Worm (Caenorhabditis elegans) whole organism, L4/young adult: ENCODE results near the gene ZK1320.5.

Experiments
- W03F9.2 ChIP-seq: fragments of 150-350 bp; optimal IDR thresholded peaks from 2 replicates; lab custom pipeline; 2014; ENCODE audit warnings: missing biosample characterization, missing genetic modification characterization
- him-1 ChIP-seq: sonication (generic microtip); optimal IDR thresholded peaks from 2 replicates; lab custom pipeline; 2016; ENCODE audit warnings: missing genotype, missing genetic modification reagents, missing genetic modification characterization, missing compliant biosample characterization

DNA sequence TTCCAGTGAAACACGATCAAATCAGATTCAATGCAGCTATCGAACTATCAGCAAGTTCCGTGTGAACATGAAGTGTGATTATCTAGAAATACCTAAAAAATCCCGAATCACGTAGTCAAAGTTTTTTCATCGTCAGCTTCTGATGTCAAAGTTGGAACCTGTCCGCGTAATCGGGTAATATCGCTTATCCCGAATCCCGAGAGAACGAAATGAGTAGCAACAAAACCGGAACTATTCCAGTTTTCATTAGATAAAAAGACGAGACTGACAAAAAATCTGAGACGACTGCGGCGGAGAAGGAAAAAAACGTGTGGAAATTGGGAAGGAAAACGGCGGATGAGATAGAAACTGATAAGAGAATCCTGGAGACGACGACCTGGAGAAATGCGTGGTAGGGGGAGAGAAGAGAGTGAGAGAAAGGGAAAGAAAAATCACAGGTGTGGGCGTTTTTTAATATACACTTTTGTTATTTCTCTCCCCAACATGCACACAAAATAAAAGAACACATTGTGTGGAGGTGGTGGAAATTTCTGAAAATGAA is 45.4 kb downstream of the ZK1320.5 start:
- no peak for TF ChIP-seq W03F9.2 (tag; lab: Kevin White, UChicago)
- TF ChIP-seq him-1 = no peak
